Worm (Caenorhabditis elegans): ENCODE results near the gene F47B10.5.

DNA sequence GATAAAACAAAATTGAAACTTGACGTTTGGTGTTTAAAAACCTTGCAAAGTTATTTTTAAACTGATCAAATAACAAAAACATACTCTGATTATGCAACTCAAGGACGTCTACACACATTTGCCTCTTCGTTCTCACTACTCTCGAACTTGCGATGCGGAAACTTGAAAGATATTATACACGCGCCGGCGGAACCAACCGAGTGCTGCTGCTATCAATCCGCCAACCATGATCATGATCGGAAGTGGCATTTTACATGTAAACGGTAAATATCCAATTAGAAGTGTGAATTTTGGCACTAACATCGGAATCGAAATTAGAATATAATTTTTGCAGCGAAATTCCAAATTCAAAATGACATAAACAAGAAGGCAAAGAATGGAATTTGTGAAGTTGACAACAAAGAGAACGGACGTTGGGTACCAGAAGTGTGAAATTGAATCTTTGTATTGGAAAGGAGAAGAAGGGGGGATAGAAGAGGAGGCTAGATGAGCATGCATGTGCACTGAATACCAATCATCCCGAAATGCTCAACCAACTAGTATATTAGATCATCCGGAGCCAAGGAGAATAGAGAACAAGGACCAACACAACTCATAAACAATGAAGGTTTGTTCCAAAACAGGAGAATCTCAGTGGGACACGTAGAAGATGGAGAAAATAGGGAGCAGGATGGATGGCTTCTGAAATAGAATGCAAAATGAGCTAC is 43.1 kb upstream of the F47B10.5 start:
- no peak for TF ChIP-seq fos-1 (tag; optimal IDR thresholded peaks at IDR 0.05)
- no peak for TF ChIP-seq aha-1 (tag)
- no peak for TF ChIP-seq nhr-11 (tag; optimal IDR thresholded peaks at IDR 0.05)
- no peak for TF ChIP-seq unc-62 (GFP tag; optimal IDR thresholded peaks at IDR 0.05 in 1 of 2)
- no peak for TF ChIP-seq unc-62 (tag; optimal IDR thresholded peaks at IDR 0.05)
- TF ChIP-seq mxl-2 (GFP tag; conservative IDR thresholded peaks at IDR 0.05) = no peak
- no peak for TF ChIP-seq ceh-82 (tag; optimal IDR thresholded peaks at IDR 0.05)
- TF ChIP-seq F44E2.7 (GFP tag; IDR thresholded peaks at IDR 0.05) = no peak
- no peak for TF ChIP-seq php-3 (GFP tag; IDR thresholded peaks at IDR 0.05)
- TF ChIP-seq jun-1 (tag; optimal IDR thresholded peaks at IDR 0.05) = no peak
- TF ChIP-seq mdl-1 (tag; optimal IDR thresholded peaks at IDR 0.05) = no peak

Data from whole organism, L4 larva.